Worm (Caenorhabditis elegans): ENCODE data around the gene F09B12.3.

F09B12.3 gene

ce11 chrX:15097763-15098162 is at the start of gene F09B12.3:
TSS of gene F09B12.3 (minus strand) at chrX:15097954.
- TF ChIP-seq K02D7.2 (tag; optimal IDR thresholded peaks at IDR 0.05) (no peak), elt-2 (tag; optimal IDR thresholded peaks at IDR 0.05) (peak; percentile 73)

DNA sequence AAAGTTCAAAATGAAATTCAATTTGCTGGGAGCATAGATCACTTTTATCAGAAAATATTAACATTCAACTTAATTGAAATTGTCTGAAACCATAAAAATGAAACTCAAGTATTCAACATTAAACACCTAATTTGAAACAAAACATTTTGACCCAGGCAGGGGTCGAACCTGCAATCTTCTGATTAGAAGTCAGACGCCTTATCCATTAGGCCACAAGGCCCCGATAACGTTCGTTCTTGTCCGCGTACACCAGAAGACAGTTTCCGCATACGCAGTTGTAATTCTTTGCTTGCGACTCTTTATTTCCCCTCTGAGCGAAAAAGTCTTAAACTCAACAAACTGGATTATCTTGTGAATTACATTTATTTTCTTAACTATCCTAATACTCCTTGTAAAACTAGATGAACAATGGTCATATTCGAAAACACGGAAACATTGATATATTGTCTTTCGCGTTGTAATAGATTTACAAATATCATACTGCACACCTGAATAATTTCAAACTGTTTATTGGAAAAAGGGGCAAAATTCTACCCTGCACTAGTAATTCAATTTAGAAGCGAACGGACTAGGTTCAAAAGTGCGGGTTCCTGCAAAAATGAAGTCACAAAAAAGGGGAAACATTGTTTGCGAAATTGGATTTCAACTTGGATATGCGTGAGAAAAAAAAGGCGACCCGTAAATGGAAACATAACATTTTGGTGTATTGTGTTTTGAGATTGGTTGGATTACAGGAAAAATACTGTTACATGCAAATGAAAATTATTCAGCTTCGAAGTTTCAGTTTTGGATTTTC is 48.9 kb upstream of the F09B12.3 start:
- TF ChIP-seq tbx-7 (tag; optimal IDR thresholded peaks at IDR 0.05) (no peak), ceh-18 (tag; optimal IDR thresholded peaks at IDR 0.05) (no peak), elt-2 (tag; optimal IDR thresholded peaks at IDR 0.05) (peak; percentile 34), ceh-24 (tag; optimal IDR thresholded peaks at IDR 0.05) (no peak)

- TF ChIP-seq unc-42 (tag; optimal IDR thresholded peaks at IDR 0.05) (peak; percentile 76), sox-4 (tag; optimal IDR thresholded peaks at IDR 0.05) (no peak)
These were observed 37.2 kb upstream of the F09B12.3 start for ce11 chrX:15134941-15135340.

DNA sequence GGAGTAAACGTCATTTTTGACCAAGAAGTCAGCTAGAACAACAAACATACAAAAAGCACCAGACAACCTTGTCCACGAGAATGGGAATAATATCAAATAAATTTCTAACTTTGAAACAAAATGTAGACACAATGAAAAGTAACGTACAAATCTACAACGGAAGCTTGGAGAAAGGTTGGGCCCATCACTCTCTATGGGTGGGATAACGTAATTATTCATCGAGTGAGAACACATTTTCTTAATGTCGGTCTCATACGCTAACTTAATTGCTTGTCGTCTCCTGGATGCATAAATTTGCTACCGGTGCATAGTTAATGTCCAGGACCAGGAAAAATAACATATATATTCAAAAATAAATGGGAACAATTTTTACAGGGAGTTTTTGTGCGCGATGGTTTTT is 35.4 kb upstream of the F09B12.3 start:
- TF ChIP-seq F13H6.1 (tag; optimal IDR thresholded peaks at IDR 0.05) (no peak), unc-42 (tag; optimal IDR thresholded peaks at IDR 0.05) (peak; percentile 56)

ce11 chrX:15132073-15132472 is 34.3 kb upstream of the F09B12.3 start:
- TF ChIP-seq ceh-24 (tag; optimal IDR thresholded peaks at IDR 0.05) (no peak), ceh-14 (tag; optimal IDR thresholded peaks at IDR 0.05) (no peak), hlh-13 (GFP tag; optimal IDR thresholded peaks at IDR 0.05) (no peak), ceh-6 (GFP tag; optimal IDR thresholded peaks at IDR 0.05) (no peak), madf-2 (tag; optimal IDR thresholded peaks at IDR 0.05) (no peak), F13H6.1 (tag; optimal IDR thresholded peaks at IDR 0.05) (no peak), hlh-6 (tag; optimal IDR thresholded peaks at IDR 0.05) (no peak), pha-4 (tag; optimal IDR thresholded peaks at IDR 0.05) (no peak), ceh-22 (tag; optimal IDR thresholded peaks at IDR 0.05) (no peak), tbx-7 (tag; optimal IDR thresholded peaks at IDR 0.05) (no peak), elt-2 (tag; optimal IDR thresholded peaks at IDR 0.05) (no peak), ceh-2 (tag; optimal IDR thresholded peaks at IDR 0.05) (no peak), hlh-15 (tag; optimal IDR thresholded peaks at IDR 0.05) (no peak)

ce11 chrX:15128184-15128583 is 30.4 kb upstream of the F09B12.3 start:
- TF ChIP-seq ceh-14 (tag; optimal IDR thresholded peaks at IDR 0.05) (no peak), unc-42 (tag; optimal IDR thresholded peaks at IDR 0.05) (peak; percentile 87)

DNA sequence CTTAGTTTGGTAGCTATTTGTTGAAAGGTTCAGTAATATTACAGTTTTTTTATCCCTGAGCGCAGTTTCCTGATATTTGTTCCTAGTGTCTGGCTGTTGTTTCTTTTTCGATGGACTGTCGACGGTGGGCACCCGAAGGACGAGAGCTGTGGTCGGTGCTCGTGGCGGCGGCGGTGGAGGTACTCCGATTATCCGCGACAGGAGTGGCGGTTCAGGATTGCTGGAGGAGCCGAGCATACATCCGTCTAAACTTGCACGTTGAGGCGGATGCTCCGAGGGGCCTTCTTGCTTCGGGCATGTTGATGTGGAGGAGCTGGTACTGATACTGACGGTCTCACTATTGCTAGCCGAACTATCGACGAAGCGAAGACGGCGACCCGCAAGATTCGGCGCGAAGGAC is 29.6 kb upstream of the F09B12.3 start:
- TF ChIP-seq ceh-2 (tag; optimal IDR thresholded peaks at IDR 0.05) (no peak), ceh-22 (tag; optimal IDR thresholded peaks at IDR 0.05) (no peak), mec-3 (tag; optimal IDR thresholded peaks at IDR 0.05; ENCODE audit: borderline replicate concordance) (no peak), ceh-34 (tag; optimal IDR thresholded peaks at IDR 0.05) (no peak)

DNA sequence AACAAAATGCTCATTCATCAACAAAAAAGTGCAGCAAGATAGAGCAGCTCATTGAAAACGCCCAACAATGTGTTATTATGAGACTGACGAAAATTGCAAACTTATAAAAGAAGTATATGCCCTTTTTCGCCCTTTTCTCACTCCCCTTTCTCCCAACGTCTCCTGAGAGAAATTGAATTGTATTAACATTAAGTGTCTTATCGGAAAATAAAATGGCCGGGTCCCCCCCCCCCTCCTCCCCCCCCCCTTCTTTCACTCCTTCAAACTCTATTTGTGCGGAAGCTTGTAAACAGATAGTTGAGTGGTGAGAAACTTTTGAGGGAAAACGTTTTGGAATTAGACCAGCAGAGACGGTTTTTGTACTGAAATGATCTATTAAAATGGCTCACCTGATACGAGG is 29.0 kb upstream of the F09B12.3 start:
- no peak for TF ChIP-seq F13H6.1 (tag; optimal IDR thresholded peaks at IDR 0.05)
- no peak for TF ChIP-seq dve-1 (tag; optimal IDR thresholded peaks at IDR 0.05)
- TF ChIP-seq nhr-11 (tag; optimal IDR thresholded peaks at IDR 0.05) = no peak
- no peak for TF ChIP-seq ceh-2 (tag; optimal IDR thresholded peaks at IDR 0.05)
- TF ChIP-seq pha-2 (tag; optimal IDR thresholded peaks at IDR 0.05) = no peak
- TF ChIP-seq fkh-6 (tag; optimal IDR thresholded peaks at IDR 0.05) = no peak
- TF ChIP-seq dmd-4 (tag; optimal IDR thresholded peaks at IDR 0.05; ENCODE audit: borderline replicate concordance) = no peak
- TF ChIP-seq gmeb-2 (tag; optimal IDR thresholded peaks at IDR 0.05) = no peak

Measured in whole organism, late embryonic.